Worm (Caenorhabditis elegans) whole organism, L2 larva: ENCODE data around the gene irg-3.
A peak's percentile ranks its signal among the peaks of the same experiment; 100 is the strongest.
"Not testable (repeated sequence)": the region's sequence is repeated elsewhere in the genome, so short reads cannot be mapped to it uniquely, and the experiment has no call there.

Experiments
- C34F6.9 ChIP-seq: fragments of 150-350 bp; optimal IDR thresholded peaks from 2 replicates; lab custom pipeline; 2014; ENCODE audit warnings: missing biosample characterization, missing genetic modification characterization
- R02D3.7 ChIP-seq: fragments of 150-350 bp; optimal IDR thresholded peaks from 2 replicates; lab custom pipeline; 2014; ENCODE audit warnings: missing biosample characterization, missing genetic modification characterization
- Y55F3AM.14 ChIP-seq: fragments of 200-800 bp; sonication (Bioruptor generic); optimal IDR thresholded peaks from 2 replicates; lab custom pipeline; 2018; ENCODE audit warnings: mild to moderate bottlenecking, missing genetic modification characterization, missing compliant biosample characterization
- ZK546.5 ChIP-seq: sonication (generic microtip); optimal IDR thresholded peaks from 2 replicates; lab custom pipeline; 2017; ENCODE audit warnings: missing biosample characterization, missing genetic modification characterization
- aly-2 ChIP-seq: fragments of 150-350 bp; optimal IDR thresholded peaks from 2 replicates; lab custom pipeline; 2014; ENCODE audit warnings: missing biosample characterization, missing genetic modification characterization
- ama-1 ChIP-seq: fragments of 150-350 bp; optimal IDR thresholded peaks from 2 replicates; lab custom pipeline; 2018; ENCODE audit warnings: inconsistent platforms
- blmp-1 ChIP-seq: sonication (generic microtip); optimal IDR thresholded peaks from 2 replicates; lab custom pipeline; 2017; ENCODE audit warnings: missing genetic modification characterization, mild to moderate bottlenecking, missing compliant biosample characterization, antibody characterized with exemption, moderate library complexity; ENCODE audit not compliant: insufficient read depth
- ceh-16 ChIP-seq: fragments of 150-350 bp; optimal IDR thresholded peaks from 2 replicates; lab custom pipeline; 2014; ENCODE audit warnings: missing biosample characterization, missing genetic modification characterization
- crh-2 ChIP-seq: sonication (generic microtip); optimal IDR thresholded peaks from 2 replicates; lab custom pipeline; 2017; ENCODE audit warnings: missing biosample characterization, missing genetic modification characterization
- elt-1 ChIP-seq: fragments of 150-350 bp; optimal IDR thresholded peaks from 2 replicates; lab custom pipeline; 2014; ENCODE audit warnings: missing biosample characterization, missing genetic modification characterization
- fos-1 ChIP-seq: fragments of 150-350 bp; optimal IDR thresholded peaks from 2 replicates; lab custom pipeline; 2014; ENCODE audit warnings: missing biosample characterization, missing genetic modification characterization
- gmeb-1 ChIP-seq: fragments of 150-350 bp; optimal IDR thresholded peaks from 2 replicates; lab custom pipeline; 2014; ENCODE audit warnings: missing biosample characterization, missing genetic modification characterization
- lin-11 ChIP-seq: fragments of 150-350 bp; sonication (generic microtip); optimal IDR thresholded peaks from 2 replicates; lab custom pipeline; 2014; ENCODE audit warnings: missing biosample characterization, missing genetic modification characterization, inconsistent platforms, mixed read lengths
- lin-39 ChIP-seq: fragments of 150-350 bp; optimal IDR thresholded peaks from 2 replicates; lab custom pipeline; 2014; ENCODE audit warnings: missing biosample characterization, missing genetic modification reagents, missing genetic modification characterization
- mab-5 ChIP-seq: fragments of 150-350 bp; optimal IDR thresholded peaks from 2 replicates; lab custom pipeline; 2014; ENCODE audit warnings: missing biosample characterization, missing genetic modification characterization
- mdl-1 ChIP-seq, 2 experiments: fragments of 150-350 bp in 1 of 2; sonication (generic microtip) in 1 of 2; optimal IDR thresholded peaks; 2 replicates each; lab custom pipeline; 2017; ENCODE audit warnings: missing biosample characterization in 2 of 2, missing genetic modification characterization in 2 of 2
- nhr-12 ChIP-seq: fragments of 150-350 bp; optimal IDR thresholded peaks from 2 replicates; lab custom pipeline; 2014; ENCODE audit warnings: missing biosample characterization, missing genetic modification characterization
- nhr-129 ChIP-seq: fragments of 150-350 bp; optimal IDR thresholded peaks from 2 replicates; lab custom pipeline; 2014; ENCODE audit warnings: missing biosample characterization, missing genetic modification characterization
- nhr-21 ChIP-seq: fragments of 150-350 bp; optimal IDR thresholded peaks from 2 replicates; lab custom pipeline; 2014; ENCODE audit warnings: missing biosample characterization, missing genetic modification characterization
- nhr-6 ChIP-seq: fragments of 150-350 bp; optimal IDR thresholded peaks from 2 replicates; lab custom pipeline; 2014; ENCODE audit warnings: missing biosample characterization, missing genetic modification characterization
- nhr-77 ChIP-seq: fragments of 150-350 bp; optimal IDR thresholded peaks from 2 replicates; lab custom pipeline; 2014; ENCODE audit warnings: missing biosample characterization, missing genetic modification characterization
- peb-1 ChIP-seq: fragments of 150-350 bp; optimal IDR thresholded peaks from 2 replicates; lab custom pipeline; 2014; ENCODE audit warnings: missing biosample characterization, missing genetic modification characterization
- sem-4 ChIP-seq: fragments of 150-350 bp; optimal IDR thresholded peaks from 2 replicates; lab custom pipeline; 2014; ENCODE audit warnings: missing biosample characterization, missing genetic modification reagents, missing genetic modification characterization
- unc-39 ChIP-seq: fragments of 150-350 bp; optimal IDR thresholded peaks from 2 replicates; lab custom pipeline; 2014; ENCODE audit warnings: missing biosample characterization, missing genetic modification characterization
- unc-55 ChIP-seq: fragments of 150-350 bp; sonication (generic microtip); optimal IDR thresholded peaks from 3 replicates; lab custom pipeline; 2014; ENCODE audit warnings: missing biosample characterization, missing genetic modification reagents, missing genetic modification characterization
- zag-1 ChIP-seq: fragments of 150-350 bp; optimal IDR thresholded peaks from 2 replicates; lab custom pipeline; 2014; ENCODE audit warnings: missing biosample characterization, missing genetic modification characterization
- ztf-1 ChIP-seq: fragments of 200-800 bp; sonication (Bioruptor generic); conservative IDR thresholded peaks from 2 replicates; pipeline ENCODE4 v1.3.6; 2022; ENCODE audit warnings: missing genetic modification characterization, missing compliant biosample characterization
- ztf-11 ChIP-seq: sonication (generic microtip); optimal IDR thresholded peaks from 2 replicates; lab custom pipeline; 2017; ENCODE audit warnings: missing biosample characterization, missing genetic modification characterization
- ztf-4 ChIP-seq: fragments of 150-350 bp; optimal IDR thresholded peaks from 2 replicates; lab custom pipeline; 2014; ENCODE audit warnings: missing biosample characterization, missing genetic modification characterization

irg-3 gene

DNA sequence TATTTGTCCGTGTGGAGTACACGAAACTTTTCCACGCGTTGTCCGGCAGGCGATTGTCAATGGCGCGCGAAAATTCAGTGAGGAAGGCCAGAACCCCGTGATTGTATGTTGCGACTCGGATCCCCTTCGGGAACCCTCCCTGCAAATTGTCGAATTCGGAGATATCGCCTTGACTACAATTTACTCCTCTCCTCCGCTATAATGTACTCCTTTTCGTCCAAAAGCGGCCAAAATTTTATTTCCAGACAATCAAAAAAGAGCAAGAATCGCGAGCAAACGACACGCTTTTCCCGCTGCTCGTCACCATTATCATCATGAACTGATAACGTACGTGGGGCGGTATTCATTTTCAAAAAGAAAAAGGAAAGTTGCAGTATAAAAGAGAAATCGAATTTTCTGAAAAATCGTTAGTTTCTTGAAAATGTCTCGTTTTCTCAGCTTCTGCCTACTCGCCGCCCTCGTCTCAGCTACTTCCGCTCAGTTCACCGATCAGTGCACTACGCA, at the start of gene irg-3:
TSS of gene irg-3 (plus strand) at position 419 of the 504 bp plus-strand sequence.
- TF ChIP-seq gmeb-1 (tag; lab: Kevin White, UChicago), result peak; percentile 6
- TF ChIP-seq aly-2 (tag; lab: Kevin White, UChicago), result no peak
- peak; percentile 53 for TF ChIP-seq fos-1

DNA sequence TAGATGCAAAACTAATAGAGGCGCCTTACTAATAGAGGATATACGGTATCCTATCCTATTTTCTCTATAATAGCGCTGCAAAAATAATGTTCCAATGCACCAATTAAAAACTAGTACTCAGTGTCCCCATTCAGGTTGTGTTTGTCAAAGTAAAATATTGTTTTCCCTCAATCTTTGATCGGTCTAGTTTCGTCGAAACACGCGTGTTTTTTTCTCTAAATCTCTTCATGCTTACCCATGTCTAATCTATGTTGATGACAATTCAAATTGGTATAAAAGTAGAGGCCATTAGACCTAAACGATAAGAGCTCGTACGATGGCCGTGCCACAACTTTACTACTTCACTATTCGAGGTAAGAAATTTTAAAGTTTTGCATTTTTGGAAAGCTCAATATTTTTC, 31.0 kb upstream of the irg-3 start, which contains the start of gene gst-10:
TSS of gene gst-10 (plus strand) at position 301 of the 400 bp plus-strand sequence.
- TF ChIP-seq C34F6.9 (tag; lab: Kevin White, UChicago); unc-39 (tag; lab: Kevin White, UChicago); nhr-129: not testable (repeated sequence)

DNA sequence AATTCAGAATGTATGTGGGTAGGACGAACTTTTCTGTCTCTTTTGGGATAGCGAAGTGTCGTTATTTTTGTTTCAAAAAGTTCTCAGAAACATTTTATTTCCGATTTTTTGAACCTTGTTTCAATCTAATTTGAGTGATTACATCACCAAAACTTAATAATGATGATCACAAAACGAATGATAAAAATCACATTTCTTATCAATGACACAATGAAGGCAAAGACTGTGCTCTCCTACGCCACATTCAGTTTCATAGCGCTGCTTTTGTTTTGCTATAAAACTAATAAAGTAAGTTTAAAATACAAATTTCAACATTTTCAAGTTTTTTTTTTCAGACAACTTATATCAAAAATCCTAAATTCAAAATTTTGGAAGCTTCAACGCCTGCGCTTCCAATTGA, 26.9 kb upstream of the irg-3 start, which contains the start of gene Y45G12C.1:
TSS of gene Y45G12C.1 (plus strand) at position 159 of the 400 bp plus-strand sequence.
- TF ChIP-seq crh-2 (tag; lab: Kevin White, UChicago) (peak; percentile 21), fos-1 (peak; percentile 69), C34F6.9 (tag; lab: Kevin White, UChicago) (no peak), aly-2 (tag; lab: Kevin White, UChicago) (no peak), ztf-1 (GFP tag; lab: Robert Waterston, UW) (no peak), ceh-16 (tag; lab: Kevin White, UChicago) (no peak)

DNA sequence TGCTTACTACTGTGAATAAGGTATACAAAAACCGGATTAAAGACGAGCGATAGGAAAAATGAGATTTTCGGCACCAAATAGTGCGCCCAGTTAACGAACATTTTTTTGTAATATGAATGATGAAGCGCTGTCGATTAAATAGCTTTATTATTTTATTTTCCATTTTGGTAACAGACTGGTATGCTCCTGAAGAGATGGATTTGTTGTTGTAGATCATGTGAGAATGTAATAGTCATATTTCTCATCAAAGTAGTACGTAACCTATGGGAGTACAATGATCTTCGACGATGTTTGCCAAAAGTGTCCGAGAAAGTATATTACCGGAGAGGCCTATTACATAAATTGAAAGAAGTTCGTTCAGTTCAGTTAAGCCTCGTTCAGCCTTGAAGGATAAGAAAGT, 21.7 kb upstream of the irg-3 start, which contains the start of gene srj-19:
TSS of gene srj-19 (minus strand) at position 101 of the 400 bp plus-strand sequence.
- no peak for TF ChIP-seq elt-1 (tag; lab: Kevin White, UChicago)
- TF ChIP-seq zag-1 (tag; lab: Kevin White, UChicago), result no peak
- no peak for TF ChIP-seq unc-55 (GFP tag; lab: Kevin White, UChicago)
- no peak for TF ChIP-seq ama-1 (lab: Kevin White, UChicago)
- TF ChIP-seq Y55F3AM.14 (GFP tag; lab: Kevin White, UChicago), result no peak
- TF ChIP-seq C34F6.9 (tag; lab: Kevin White, UChicago), result no peak
- TF ChIP-seq lin-11 (tag; lab: Kevin White, UChicago), result no peak
- TF ChIP-seq nhr-21 (tag; lab: Kevin White, UChicago), result no peak
- TF ChIP-seq nhr-77 (tag; lab: Kevin White, UChicago), result no peak
- no peak for TF ChIP-seq R02D3.7 (tag; lab: Kevin White, UChicago)
- TF ChIP-seq ZK546.5, result no peak
- no peak for TF ChIP-seq ztf-11 (tag; lab: Kevin White, UChicago)
- no peak for TF ChIP-seq nhr-6
- TF ChIP-seq nhr-129, result no peak
- TF ChIP-seq sem-4 (tag; lab: Kevin White, UChicago), result no peak
- no peak for TF ChIP-seq unc-39 (tag; lab: Kevin White, UChicago)

DNA sequence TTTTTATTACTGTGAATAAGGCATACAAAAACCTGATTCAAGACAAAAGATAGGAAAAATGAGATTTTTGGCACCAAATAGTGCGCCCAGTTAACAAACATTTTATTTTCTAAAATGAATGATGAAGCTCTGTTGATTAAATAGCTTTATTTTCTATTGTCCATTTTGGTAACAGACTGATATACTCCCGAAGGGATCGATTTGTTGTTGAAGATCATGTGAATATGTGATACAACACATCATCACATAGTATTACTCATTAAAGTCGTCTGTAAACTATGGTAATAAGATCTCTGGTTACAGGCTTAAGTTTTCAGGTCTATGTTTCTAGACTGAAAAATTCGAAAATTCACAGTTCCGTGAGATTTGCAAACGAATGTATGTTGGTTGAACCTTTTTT, 19.3 kb upstream of the irg-3 start, which contains the start of gene srj-20:
TSS of gene srj-20 (minus strand) at position 101 of the 400 bp plus-strand sequence.
- TF ChIP-seq blmp-1 (tag; lab: Kevin White, UChicago) (no peak), nhr-12 (tag; lab: Kevin White, UChicago) (no peak), ceh-16 (tag; lab: Kevin White, UChicago) (no peak), lin-11 (tag; lab: Kevin White, UChicago) (no peak), nhr-21 (tag; lab: Kevin White, UChicago) (no peak), lin-39 (tag; lab: Kevin White, UChicago) (no peak), gmeb-1 (tag; lab: Kevin White, UChicago) (no peak), nhr-77 (tag; lab: Kevin White, UChicago) (no peak), mdl-1 (tag; optimal IDR thresholded peaks at IDR 0.05; lab: Kevin White, UChicago) (no peak)

DNA sequence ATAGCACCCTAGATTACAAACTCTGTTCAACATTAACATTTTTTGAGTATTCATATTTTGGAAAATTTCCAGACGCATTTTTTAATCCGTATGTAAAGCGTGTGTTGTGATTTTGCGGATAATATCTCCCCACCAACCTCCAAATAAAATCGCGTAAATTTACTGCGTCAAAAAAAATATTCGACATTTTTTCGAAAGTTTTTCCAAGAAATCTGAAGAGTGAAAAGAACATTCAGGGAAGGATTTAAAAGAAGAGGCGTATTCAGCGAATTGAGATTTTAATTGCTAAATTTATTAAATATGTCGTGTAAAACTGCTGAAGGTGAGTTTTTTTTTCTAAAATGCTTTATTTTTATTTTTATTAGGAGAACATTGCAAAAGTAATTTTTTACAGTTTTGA, 18.5 kb upstream of the irg-3 start, which contains the start of gene nhr-290:
TSS of gene nhr-290 (plus strand) at position 301 of the 400 bp plus-strand sequence.
- TF ChIP-seq mab-5 (tag; lab: Kevin White, UChicago) (no peak), ztf-11 (tag; lab: Kevin White, UChicago) (no peak), crh-2 (tag; lab: Kevin White, UChicago) (no peak), ztf-4 (tag; lab: Kevin White, UChicago) (no peak), peb-1 (tag; lab: Kevin White, UChicago) (no peak), elt-1 (tag; lab: Kevin White, UChicago) (no peak), gmeb-1 (tag; lab: Kevin White, UChicago) (no peak), fos-1 (no peak)
